Fruit fly (Drosophila melanogaster) whole organism, wandering third instar larva: ENCODE measurements around the gene arx.

Source experiments
- Dif ChIP-seq: fragments of 200-275, 200-300 bp; sonication (Bioruptor generic); optimal IDR thresholded peaks from 2 replicates; lab custom pipeline; 2018; ENCODE audit warnings: missing biosample characterization, missing genetic modification characterization; ENCODE audit not compliant: partially characterized antibody
- HLH106 ChIP-seq: fragments of 200-800 bp; optimal IDR thresholded peaks from 3 replicates; lab custom pipeline; 2019; ENCODE audit warnings: missing biosample characterization, mild to moderate bottlenecking, missing genetic modification characterization, moderate library complexity
- Mio ChIP-seq: sonication (Bioruptor generic); optimal IDR thresholded peaks from 2 replicates; lab custom pipeline; 2016; ENCODE audit warnings: missing biosample characterization, missing genetic modification characterization
- Myc ChIP-seq: fragments of >200 bp; optimal IDR thresholded peaks from 2 replicates; lab custom pipeline; 2017
- OdsH ChIP-seq: fragments of 200-800 bp; sonication (Bioruptor generic); optimal IDR thresholded peaks from 2 replicates; lab custom pipeline; 2016; ENCODE audit warnings: missing biosample characterization, mild to moderate bottlenecking, missing genetic modification characterization
- foxo ChIP-seq, 2 experiments: fragments of 200-800 bp; sonication (Bioruptor generic); optimal IDR thresholded peaks; 2 replicates in 1 of 2; 3 replicates in 1 of 2; lab custom pipeline; 2016 to 2017; ENCODE audit warnings: missing biosample characterization in 2 of 2, missing genetic modification characterization in 2 of 2
- pan ChIP-seq: fragments of >200 bp; optimal IDR thresholded peaks from 2 replicates; lab custom pipeline; 2017
- psq ChIP-seq: fragments of 200-800 bp; sonication (Bioruptor generic); optimal IDR thresholded peaks from 3 replicates; lab custom pipeline; 2017; ENCODE audit warnings: missing biosample characterization, mild to moderate bottlenecking, missing genetic modification characterization, moderate library complexity

DNA sequence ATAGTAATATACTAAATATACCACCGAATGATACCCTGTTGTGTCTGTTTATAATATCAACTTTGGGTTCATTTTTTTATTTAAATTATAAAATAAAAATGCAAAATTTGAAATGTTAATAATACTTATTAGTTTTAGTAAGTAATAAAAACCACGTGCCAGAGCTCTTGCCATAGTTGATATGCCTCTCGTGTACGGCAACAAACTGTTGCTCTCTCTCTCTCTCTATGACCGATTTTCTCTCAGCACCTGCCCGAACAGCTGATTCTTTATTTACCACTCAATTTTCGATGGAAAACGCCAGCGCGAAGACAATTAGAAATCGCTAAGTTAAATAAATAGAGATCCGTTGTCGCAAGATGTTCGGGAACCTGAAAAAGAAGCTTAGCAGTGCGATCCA is 33.8 kb downstream of the arx start, which contains the start of gene Dysb:
- TF ChIP-seq OdsH (peak; percentile 78), pan (no peak), Dif (GFP tag; lab: Kevin White, UChicago) (peak; percentile 54), psq (GFP tag; lab: Kevin White, UChicago) (peak; percentile 76), Myc (no peak), HLH106 (tag; lab: Kevin White, UChicago) (peak; percentile 78), Mio (GFP tag; lab: Kevin White, UChicago) (no peak), foxo (GFP tag; optimal IDR thresholded peaks at IDR 0.05; lab: Kevin White, UChicago) (peak in 1 of 2 experiments; percentile 84)
